In the genomic region with DNA sequence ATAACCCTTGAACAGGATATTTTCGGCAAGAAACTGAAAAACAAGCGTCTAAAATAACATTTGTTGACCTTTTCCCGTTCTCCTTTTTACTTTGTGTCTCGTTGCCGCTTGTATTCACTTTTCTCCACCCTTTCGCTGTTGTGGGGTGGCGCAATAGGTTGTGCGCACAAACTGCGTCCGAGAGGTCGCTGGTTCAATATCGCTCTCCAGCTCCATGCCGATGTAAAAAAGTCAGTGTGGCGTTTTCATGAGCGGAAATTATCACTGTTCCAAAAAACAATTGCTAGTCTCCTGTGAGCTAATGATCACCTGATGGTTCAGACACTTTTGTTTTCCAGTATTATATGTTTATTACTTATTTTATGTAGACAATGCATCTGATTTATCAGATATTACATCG, we compare ENCODE assay signal across 5 worm cellular contexts.
TF ChIP-seq lines count a peak whose summit lies in the region.

No protein-coding gene starts in this region.

TF ChIP-seq in whole organism, L1 larva, 84 proteins besides CTCF, POLR2A, EP300 and RAD21 (continues in another document):
- TF ChIP-seq elt-2 (tag; optimal IDR thresholded peaks at IDR 0.05; lab: Kevin White, UChicago), result peak; percentile 50
- peak; percentile 38 for TF ChIP-seq F16B12.6 (tag; optimal IDR thresholded peaks at IDR 0.05; lab: Kevin White, UChicago)
- TF ChIP-seq tlp-1 (tag; optimal IDR thresholded peaks at IDR 0.05; lab: Kevin White, UChicago), result no peak
- TF ChIP-seq ama-1 (optimal IDR thresholded peaks at IDR 0.05; lab: Kevin White, UChicago), result no peak
- no peak for TF ChIP-seq ceh-63 (GFP tag; optimal IDR thresholded peaks at IDR 0.05; lab: Kevin White, UChicago)
- TF ChIP-seq dsc-1 (tag; optimal IDR thresholded peaks at IDR 0.05; lab: Kevin White, UChicago), result peak; percentile 65
- no peak for TF ChIP-seq grh-1 (GFP tag; IDR thresholded peaks at IDR 0.05; lab: Robert Waterston, UW)
- peak; percentile 32 for TF ChIP-seq unc-130 (tag; optimal IDR thresholded peaks at IDR 0.05; lab: Kevin White, UChicago)
- TF ChIP-seq sup-37 (GFP tag; optimal IDR thresholded peaks at IDR 0.05; lab: Kevin White, UChicago), result no peak
- peak; percentile 7 for TF ChIP-seq nhr-85 (tag; lab: Kevin White, UChicago)
- TF ChIP-seq aha-1 (tag; optimal IDR thresholded peaks at IDR 0.05; lab: Kevin White, UChicago), result no peak
- peak; percentile 78 for TF ChIP-seq C16A3.4 (tag; optimal IDR thresholded peaks at IDR 0.05; lab: Kevin White, UChicago)
- TF ChIP-seq nhr-19 (GFP tag; conservative IDR thresholded peaks at IDR 0.05; lab: Robert Waterston, UW), result peak; percentile 76
- no peak for TF ChIP-seq hlh-17 (GFP tag; optimal IDR thresholded peaks at IDR 0.05; lab: Kevin White, UChicago; ENCODE audit: borderline replicate concordance)
- no peak for TF ChIP-seq nhr-28 (tag; optimal IDR thresholded peaks at IDR 0.05; lab: Kevin White, UChicago)
- no peak for TF ChIP-seq ceh-90 (tag; optimal IDR thresholded peaks at IDR 0.05; lab: Kevin White, UChicago)
- TF ChIP-seq ceh-88 (GFP tag; IDR thresholded peaks at IDR 0.05; lab: Robert Waterston, UW), result peak; percentile 32; the same call in 1 of the 2 replicates
- TF ChIP-seq C04F5.9 (tag; optimal IDR thresholded peaks at IDR 0.05; lab: Kevin White, UChicago), result peak; percentile 46

TF ChIP-seq in whole organism, L3 larva, 47 proteins besides CTCF, POLR2A, EP300 and RAD21 (continues in another document):
- TF ChIP-seq pha-4 (tag; optimal IDR thresholded peaks at IDR 0.05; lab: Kevin White, UChicago), result no peak
- no peak for TF ChIP-seq nhr-23 (tag; optimal IDR thresholded peaks at IDR 0.05; lab: Kevin White, UChicago)
- TF ChIP-seq ceh-82 (tag; optimal IDR thresholded peaks at IDR 0.05; lab: Kevin White, UChicago), result peak; percentile 9
- no peak for TF ChIP-seq elt-3 (tag; optimal IDR thresholded peaks at IDR 0.05; lab: Kevin White, UChicago)
- TF ChIP-seq R02D3.7 (tag; optimal IDR thresholded peaks at IDR 0.05; lab: Kevin White, UChicago), result no peak
- peak; percentile 67 for TF ChIP-seq tbx-2 (tag; optimal IDR thresholded peaks at IDR 0.05; lab: Kevin White, UChicago)
- no peak for TF ChIP-seq unc-62 (GFP tag; optimal IDR thresholded peaks at IDR 0.05; lab: Kevin White, UChicago)
- no peak for TF ChIP-seq nhr-67 (tag; optimal IDR thresholded peaks at IDR 0.05; lab: Kevin White, UChicago)
- no peak for TF ChIP-seq nhr-12 (tag; optimal IDR thresholded peaks at IDR 0.05; lab: Kevin White, UChicago)
- TF ChIP-seq lin-39 (tag; optimal IDR thresholded peaks at IDR 0.05; lab: Kevin White, UChicago), result peak; percentile 82
- no peak for TF ChIP-seq nhr-11 (tag; optimal IDR thresholded peaks at IDR 0.05; lab: Kevin White, UChicago)
- no peak for TF ChIP-seq ceh-16 (tag; optimal IDR thresholded peaks at IDR 0.05; lab: Kevin White, UChicago)
- no peak for TF ChIP-seq ztf-11 (tag; optimal IDR thresholded peaks at IDR 0.05; lab: Kevin White, UChicago)
- no peak for TF ChIP-seq unc-39 (tag; optimal IDR thresholded peaks at IDR 0.05; lab: Kevin White, UChicago)
- TF ChIP-seq elt-1 (tag; optimal IDR thresholded peaks at IDR 0.05; lab: Kevin White, UChicago), result no peak
- no peak for TF ChIP-seq nhr-76 (tag; optimal IDR thresholded peaks at IDR 0.05; lab: Kevin White, UChicago)
- no peak for TF ChIP-seq ZK546.5 (tag; optimal IDR thresholded peaks at IDR 0.05; lab: Kevin White, UChicago)
- no peak for TF ChIP-seq nhr-237 (tag; optimal IDR thresholded peaks at IDR 0.05; lab: Kevin White, UChicago)
- TF ChIP-seq hmg-11 (tag; optimal IDR thresholded peaks at IDR 0.05; lab: Kevin White, UChicago), result peak; percentile 90

TF ChIP-seq in whole organism, early embryonic, 17 proteins besides CTCF, POLR2A, EP300 and RAD21:
- TF ChIP-seq hnd-1 (tag; optimal IDR thresholded peaks at IDR 0.05; lab: Kevin White, UChicago), result peak; percentile 83
- peak; percentile 84 for TF ChIP-seq B0310.2 (tag; optimal IDR thresholded peaks at IDR 0.05; lab: Kevin White, UChicago)
- no peak for TF ChIP-seq hmg-4 (GFP tag; optimal IDR thresholded peaks at IDR 0.05; lab: Kevin White, UChicago)
- peak; percentile 96 for TF ChIP-seq F13C5.2 (tag; optimal IDR thresholded peaks at IDR 0.05; lab: Kevin White, UChicago)
- TF ChIP-seq aly-1 (tag; optimal IDR thresholded peaks at IDR 0.05; lab: Kevin White, UChicago), result peak; percentile 87
- TF ChIP-seq ets-7 (tag; optimal IDR thresholded peaks at IDR 0.05; lab: Kevin White, UChicago), result peak; percentile 90
- peak; percentile 90 for TF ChIP-seq ceh-36 (tag; optimal IDR thresholded peaks at IDR 0.05; lab: Kevin White, UChicago)
- TF ChIP-seq tbx-37 (GFP tag; conservative IDR thresholded peaks at IDR 0.05; lab: Robert Waterston, UW), result peak; percentile 91
- TF ChIP-seq flt-1 (GFP tag; IDR thresholded peaks at IDR 0.05; lab: Robert Waterston, UW), result peak; percentile 88
- TF ChIP-seq pes-1 (GFP tag; IDR thresholded peaks at IDR 0.05; lab: Robert Waterston, UW), result peak; percentile 93
- TF ChIP-seq ceh-13 (GFP tag; optimal IDR thresholded peaks at IDR 0.05; lab: Kevin White, UChicago), result peak; percentile 94
- TF ChIP-seq ama-1 (optimal IDR thresholded peaks at IDR 0.05; lab: Kevin White, UChicago), result no peak
- peak; percentile 92 for TF ChIP-seq tbx-11 (GFP tag; IDR thresholded peaks at IDR 0.05; lab: Robert Waterston, UW)
- TF ChIP-seq hmbx-1 (tag; optimal IDR thresholded peaks at IDR 0.05; lab: Kevin White, UChicago), result peak; percentile 73
- TF ChIP-seq tra-4 (tag; optimal IDR thresholded peaks at IDR 0.05; lab: Kevin White, UChicago), result peak; percentile 81
- TF ChIP-seq scrt-1 (GFP tag; IDR thresholded peaks at IDR 0.05; lab: Robert Waterston, UW), result peak; percentile 93
- TF ChIP-seq sea-1 (GFP tag; conservative IDR thresholded peaks at IDR 0.05; lab: Robert Waterston, UW), result peak; percentile 88
TF ChIP-seq in whole organism, early embryonic: peak in this region for 15.

TF ChIP-seq in whole organism, midembryonic, 9 proteins besides CTCF, POLR2A, EP300 and RAD21:
- peak; percentile 94 for TF ChIP-seq ztf-29 (GFP tag; IDR thresholded peaks at IDR 0.05; lab: Robert Waterston, UW)
- peak; percentile 96 for TF ChIP-seq flt-1 (GFP tag; IDR thresholded peaks at IDR 0.05; lab: Robert Waterston, UW)
- TF ChIP-seq tab-1 (GFP tag; IDR thresholded peaks at IDR 0.05; lab: Robert Waterston, UW), result peak; percentile 93
- peak; percentile 92 for TF ChIP-seq klf-2 (GFP tag; conservative IDR thresholded peaks at IDR 0.05; lab: Robert Waterston, UW)
- TF ChIP-seq T22C8.4 (GFP tag; IDR thresholded peaks at IDR 0.05; lab: Robert Waterston, UW), result peak; percentile 87
- peak; percentile 95 for TF ChIP-seq ztf-23 (GFP tag; IDR thresholded peaks at IDR 0.05; lab: Robert Waterston, UW)
- peak; percentile 54 for TF ChIP-seq med-1 (GFP tag; optimal IDR thresholded peaks at IDR 0.05; lab: Kevin White, UChicago; ENCODE audit: insufficient read depth)
- TF ChIP-seq ref-1 (GFP tag; conservative IDR thresholded peaks at IDR 0.05; lab: Robert Waterston, UW), result peak; percentile 89
- peak; percentile 91 for TF ChIP-seq cog-1 (tag; optimal IDR thresholded peaks at IDR 0.05; lab: Kevin White, UChicago)

TF ChIP-seq in whole organism, young adult, 124 proteins besides CTCF, POLR2A, EP300 and RAD21 (continues in another document):
- TF ChIP-seq nhr-80 (tag; optimal IDR thresholded peaks at IDR 0.05; lab: Kevin White, UChicago) (no peak), F22D6.2 (tag; optimal IDR thresholded peaks at IDR 0.05; lab: Kevin White, UChicago) (peak; percentile 36), ama-1 (optimal IDR thresholded peaks at IDR 0.05; lab: Kevin White, UChicago) (no peak), ama-1 (GFP tag; optimal IDR thresholded peaks at IDR 0.05; lab: Kevin White, UChicago) (peak; percentile 58 to 64), tbx-9 (tag; optimal IDR thresholded peaks at IDR 0.05; lab: Kevin White, UChicago; ENCODE audit: borderline replicate concordance) (no peak), nfya-1 (tag; optimal IDR thresholded peaks at IDR 0.05; lab: Kevin White, UChicago; ENCODE audit: borderline replicate concordance, insufficient read depth) (no peak), him-1 (tag; optimal IDR thresholded peaks at IDR 0.05; lab: Kevin White, UChicago) (peak; percentile 97), ceh-58 (GFP tag; IDR thresholded peaks at IDR 0.05; lab: Robert Waterston, UW) (no peak), nhr-90 (tag; optimal IDR thresholded peaks at IDR 0.05; lab: Kevin White, UChicago) (peak; percentile 89), zfh-2 (GFP tag; conservative IDR thresholded peaks at IDR 0.05; lab: Robert Waterston, UW) (no peak), F57A8.1 (GFP tag; optimal IDR thresholded peaks at IDR 0.05; lab: Kevin White, UChicago) (peak; percentile 73), nfya-2 (GFP tag; IDR thresholded peaks at IDR 0.05; lab: Robert Waterston, UW) (no peak), C17E4.6 (GFP tag; IDR thresholded peaks at IDR 0.05; lab: Robert Waterston, UW) (0 out of 2 replicates have a peak, but pooled peaks have one; percentile 23), K11D2.4 (GFP tag; IDR thresholded peaks at IDR 0.05; lab: Robert Waterston, UW) (no peak; the same call in 1 of the 2 replicates), attf-3 (GFP tag; conservative IDR thresholded peaks at IDR 0.05; lab: Robert Waterston, UW) (no peak), Y79H2A.3 (GFP tag; conservative IDR thresholded peaks at IDR 0.05; lab: Robert Waterston, UW) (0 out of 2 replicates have a peak, but pooled peaks have one; percentile 55), F33H1.4 (GFP tag; IDR thresholded peaks at IDR 0.05; lab: Robert Waterston, UW) (peak; percentile 61; the same call in 1 of the 2 replicates), lir-1 (GFP tag; conservative IDR thresholded peaks at IDR 0.05; lab: Robert Waterston, UW) (0 out of 2 replicates have a peak, but pooled peaks have one; percentile 58), rcor-1 (GFP tag; IDR thresholded peaks at IDR 0.05; lab: Robert Waterston, UW) (peak; percentile 67; the same call in 1 of the 2 replicates), somi-1 (GFP tag; optimal IDR thresholded peaks at IDR 0.05; lab: Kevin White, UChicago) (peak; percentile 54), egl-18 (GFP tag; IDR thresholded peaks at IDR 0.05; lab: Robert Waterston, UW) (no peak), cebp-2 (GFP tag; IDR thresholded peaks at IDR 0.05; lab: Robert Waterston, UW) (no peak), attf-5 (GFP tag; optimal IDR thresholded peaks at IDR 0.05; lab: Kevin White, UChicago) (peak; percentile 81), tbp1 (GFP tag; optimal IDR thresholded peaks at IDR 0.05; lab: Kevin White, UChicago) (peak; percentile 94), pbrm-1 (GFP tag; IDR thresholded peaks at IDR 0.05; lab: Robert Waterston, UW) (peak; percentile 76; the same call in 1 of the 2 replicates), F23B12.7 (tag; optimal IDR thresholded peaks at IDR 0.05; lab: Kevin White, UChicago; ENCODE audit: insufficient read depth) (peak; percentile 65), F52B5.7 (tag; optimal IDR thresholded peaks at IDR 0.05; lab: Kevin White, UChicago) (no peak), snpc-3.4 (tag; optimal IDR thresholded peaks at IDR 0.05; lab: Kevin White, UChicago) (peak; percentile 52), T26A5.8 (tag; optimal IDR thresholded peaks at IDR 0.05; lab: Kevin White, UChicago) (peak; percentile 36), madf-6 (GFP tag; IDR thresholded peaks at IDR 0.05; lab: Robert Waterston, UW) (no peak), dpl-1 (GFP tag; optimal IDR thresholded peaks at IDR 0.05; lab: Kevin White, UChicago) (no peak)

Comparison
In these comparisons a context has a peak if more than half of its experiments do, and no peak if none do; other contexts are left out.
1. Of the 8 proteins assayed by ChIP-seq in both whole organism, young adult and whole organism, L1 larva: peak only in whole organism, young adult: ama-1; only in whole organism, L1 larva: dpl-1; in both: efl-1, nhr-90, snpc-4 and unc-130; in neither: 1; mixed calls (peak in some experiments, not most) for 1.